Fruit fly (Drosophila melanogaster) whole organism, embryonic: ENCODE data around the gene CG34310.

Experiments
- Ada2b ChIP-seq: fragments of 200-800 bp; sonication (Bioruptor generic); IDR thresholded peaks from 2 replicates; pipeline ENCODE4 v1.3.6; 2022; ENCODE audit warnings: missing biosample characterization, missing genetic modification characterization
- Asciz ChIP-seq: fragments of 200-800 bp; sonication (Bioruptor generic); optimal IDR thresholded peaks from 2 replicates; lab custom pipeline; 2017; ENCODE audit warnings: missing biosample characterization, mild to moderate bottlenecking, missing genetic modification characterization, missing genetic modification reagents
- Atf-2 ChIP-seq: fragments of 200-800 bp; sonication (Bioruptor generic); optimal IDR thresholded peaks from 2 replicates; lab custom pipeline; 2016; ENCODE audit warnings: missing biosample characterization, missing genetic modification characterization
- C15 ChIP-seq: fragments of 200-800 bp; sonication (Bioruptor generic); IDR thresholded peaks from 3 replicates; pipeline ENCODE4 v1.3.6; 2022; ENCODE audit warnings: missing biosample characterization, missing genetic modification characterization
- CG10431 ChIP-seq: fragments of 200-800 bp; sonication (Bioruptor generic); optimal IDR thresholded peaks from 3 replicates; lab custom pipeline; 2018; ENCODE audit warnings: missing biosample characterization, mild to moderate bottlenecking, missing genetic modification characterization
- CG12391 ChIP-seq: fragments of 200-800 bp; sonication (Bioruptor generic); optimal IDR thresholded peaks from 3 replicates; lab custom pipeline; 2018; ENCODE audit warnings: missing biosample characterization, mild to moderate bottlenecking, missing genetic modification characterization, moderate library complexity
- CG12769 ChIP-seq: fragments of 200-800 bp; sonication (Bioruptor generic); optimal IDR thresholded peaks from 2 replicates; lab custom pipeline; 2019; ENCODE audit warnings: missing biosample characterization, mild to moderate bottlenecking, missing genetic modification characterization, moderate library complexity
- CG1529 ChIP-seq: fragments of 200-800 bp; sonication (Bioruptor generic); optimal IDR thresholded peaks from 3 replicates; lab custom pipeline; 2018; ENCODE audit warnings: missing biosample characterization, missing genetic modification characterization
- CG17829 ChIP-seq: fragments of 200-800 bp; optimal IDR thresholded peaks from 2 replicates; lab custom pipeline; 2019; ENCODE audit warnings: missing biosample characterization, mild to moderate bottlenecking, missing genetic modification characterization, moderate library complexity
- CG18011 ChIP-seq: fragments of 200-800 bp; sonication (Bioruptor generic); optimal IDR thresholded peaks from 2 replicates; lab custom pipeline; 2017; ENCODE audit warnings: missing biosample characterization, missing genetic modification characterization, mild to moderate bottlenecking, moderate library complexity, missing genotype
- CG31365 ChIP-seq: fragments of 200-800 bp; sonication (Bioruptor generic); optimal IDR thresholded peaks from 2 replicates; lab custom pipeline; 2018; ENCODE audit warnings: missing biosample characterization, mild to moderate bottlenecking, missing genetic modification characterization
- CG34376 ChIP-seq: fragments of 200-800 bp; sonication (Bioruptor generic); optimal IDR thresholded peaks from 2 replicates; lab custom pipeline; 2018; ENCODE audit warnings: missing biosample characterization, mild to moderate bottlenecking, missing genetic modification characterization
- CG3847 ChIP-seq: fragments of 200-800 bp; sonication (Bioruptor generic); IDR thresholded peaks from 2 replicates; pipeline ENCODE4 v1.3.6; 2022; ENCODE audit warnings: missing biosample characterization, missing genetic modification characterization
- CG3995 ChIP-seq: fragments of 200-800 bp; sonication (Bioruptor generic); optimal IDR thresholded peaks from 3 replicates; lab custom pipeline; 2016; ENCODE audit warnings: missing biosample characterization, missing genetic modification characterization
- CG4424 ChIP-seq: fragments of 200-800 bp; sonication (Bioruptor generic); optimal IDR thresholded peaks from 3 replicates; lab custom pipeline; 2016; ENCODE audit warnings: missing biosample characterization, missing genetic modification characterization
- CG5245 ChIP-seq: fragments of 200-800 bp; sonication (Bioruptor generic); optimal IDR thresholded peaks from 3 replicates; lab custom pipeline; 2016; ENCODE audit warnings: missing biosample characterization, missing genetic modification characterization
- CG6254 ChIP-seq: fragments of 200-800 bp; sonication (Bioruptor generic); optimal IDR thresholded peaks from 3 replicates; lab custom pipeline; 2017; ENCODE audit warnings: mild to moderate bottlenecking, missing biosample characterization, missing genetic modification reagents, missing genetic modification characterization
- CG6791 ChIP-seq: fragments of 200-800 bp; sonication (Bioruptor generic); IDR thresholded peaks from 3 replicates; pipeline ENCODE4 v1.3.6; 2022; ENCODE audit warnings: missing biosample characterization, missing genetic modification characterization; ENCODE audit not compliant: partially characterized antibody
- CG7839 ChIP-seq: fragments of 200-800 bp; sonication (Bioruptor generic); optimal IDR thresholded peaks from 3 replicates; lab custom pipeline; 2018; ENCODE audit warnings: missing biosample characterization, mild to moderate bottlenecking, missing genetic modification characterization, moderate library complexity
- CG7963 ChIP-seq: fragments of 200-800 bp; sonication (Bioruptor generic); IDR thresholded peaks from 3 replicates; pipeline ENCODE4 v1.3.6; 2022; ENCODE audit warnings: missing biosample characterization, missing genetic modification characterization; ENCODE audit not compliant: partially characterized antibody
- CG8281 ChIP-seq: fragments of 200-800 bp; sonication (Bioruptor generic); optimal IDR thresholded peaks from 2 replicates; lab custom pipeline; 2018; ENCODE audit warnings: missing biosample characterization, mild to moderate bottlenecking, missing genetic modification characterization, moderate library complexity
- CoRest ChIP-seq: fragments of 200-800 bp; sonication (Bioruptor generic); optimal IDR thresholded peaks from 3 replicates; lab custom pipeline; 2018; ENCODE audit warnings: missing biosample characterization, mild to moderate bottlenecking, missing genetic modification characterization, moderate library complexity
- HLH3B ChIP-seq: fragments of 200-800 bp; sonication (Bioruptor generic); IDR thresholded peaks from 2 replicates; pipeline ENCODE4 v1.3.6; 2022; ENCODE audit warnings: missing biosample characterization, missing genetic modification characterization
- HmgD ChIP-seq: fragments of 200-800 bp; sonication (Bioruptor generic); optimal IDR thresholded peaks from 3 replicates; lab custom pipeline; 2016; ENCODE audit warnings: missing biosample characterization, missing genetic modification characterization
- Mes4 ChIP-seq: fragments of 200-800 bp; sonication (Bioruptor generic); optimal IDR thresholded peaks from 2 replicates; lab custom pipeline; 2016; ENCODE audit warnings: missing biosample characterization, missing genetic modification characterization
- Nf-YA ChIP-seq: fragments of 200-800 bp; sonication (Bioruptor generic); IDR thresholded peaks from 2 replicates; pipeline ENCODE4 v1.3.6; 2022; ENCODE audit warnings: missing biosample characterization, missing genetic modification characterization
- Sin3A ChIP-seq: fragments of >200 bp; optimal IDR thresholded peaks from 2 replicates; lab custom pipeline; 2018
- Six4 ChIP-seq: fragments of 200-800 bp; sonication (Bioruptor generic); optimal IDR thresholded peaks from 2 replicates; lab custom pipeline; 2016; ENCODE audit warnings: missing biosample characterization, missing genetic modification characterization
- Ssrp ChIP-seq: fragments of 200-800 bp; sonication (Bioruptor generic); optimal IDR thresholded peaks from 2 replicates; lab custom pipeline; 2018; ENCODE audit warnings: missing biosample characterization, mild to moderate bottlenecking, missing genetic modification characterization, moderate library complexity
- Taf1 ChIP-seq: fragments of 200-800 bp; sonication (Bioruptor generic); IDR thresholded peaks from 2 replicates; pipeline ENCODE4 v1.3.6; 2022; ENCODE audit warnings: missing biosample characterization, missing genetic modification characterization
- caup ChIP-seq: fragments of 200-800 bp; sonication (Bioruptor generic); optimal IDR thresholded peaks from 3 replicates; lab custom pipeline; 2017; ENCODE audit warnings: missing biosample characterization, mild to moderate bottlenecking, missing genetic modification characterization, moderate library complexity; ENCODE audit not compliant: severe bottlenecking
- chn ChIP-seq: fragments of 200-800 bp; sonication (Bioruptor generic); optimal IDR thresholded peaks from 2 replicates; lab custom pipeline; 2016; ENCODE audit warnings: missing biosample characterization, missing genetic modification characterization
- danr ChIP-seq: fragments of 200-800 bp; sonication (Bioruptor generic); IDR thresholded peaks from 2 replicates; pipeline ENCODE4 v1.3.6; 2022; ENCODE audit warnings: missing biosample characterization, missing genetic modification characterization
- emc ChIP-seq: fragments of 200-800 bp; sonication (Bioruptor generic); optimal IDR thresholded peaks from 2 replicates; lab custom pipeline; 2016; ENCODE audit warnings: missing biosample characterization, missing genetic modification characterization
- esg ChIP-seq: fragments of 200-800 bp; sonication (Bioruptor generic); conservative IDR thresholded peaks from 2 replicates; pipeline ENCODE4 v1.3.6; 2022; ENCODE audit warnings: missing biosample characterization, missing genetic modification characterization
- ftz-f1 ChIP-seq: fragments of 200-800 bp; sonication (Bioruptor generic); optimal IDR thresholded peaks from 2 replicates; lab custom pipeline; 2016; ENCODE audit warnings: missing biosample characterization, missing genetic modification characterization
- gcm2 ChIP-seq: fragments of 200-800 bp; sonication (Bioruptor generic); optimal IDR thresholded peaks from 2 replicates; lab custom pipeline; 2016; ENCODE audit warnings: missing biosample characterization, missing genetic modification characterization
- gt ChIP-seq: fragments of 200-800 bp; sonication (Bioruptor generic); IDR thresholded peaks from 2 replicates; pipeline ENCODE4 v1.3.6; 2022; ENCODE audit warnings: missing biosample characterization, missing genetic modification characterization
- h ChIP-seq: fragments of >200 bp; optimal IDR thresholded peaks from 2 replicates; lab custom pipeline; 2017
- jing ChIP-seq: fragments of 200-800 bp; sonication (Bioruptor generic); optimal IDR thresholded peaks from 2 replicates; lab custom pipeline; 2018; ENCODE audit warnings: missing biosample characterization, mild to moderate bottlenecking, missing genetic modification characterization
- kni ChIP-seq: fragments of 200-800 bp; sonication (Bioruptor generic); optimal IDR thresholded peaks from 3 replicates; lab custom pipeline; 2017; ENCODE audit warnings: mild to moderate bottlenecking, missing biosample characterization, missing genetic modification reagents, missing genetic modification characterization
- lilli ChIP-seq: fragments of 200-800 bp; sonication (Bioruptor generic); optimal IDR thresholded peaks from 3 replicates; lab custom pipeline; 2016; ENCODE audit warnings: missing biosample characterization, missing genetic modification characterization
- lola ChIP-seq, 3 experiments: fragments of >200 bp in 2 of 3; fragments of 200-800 bp in 1 of 3; sonication (Bioruptor generic) in 1 of 3; optimal IDR thresholded peaks; 2 replicates each; lab custom pipeline; 2017 to 2019; ENCODE audit warnings: missing biosample characterization in 3 of 3, missing genetic modification characterization in 3 of 3, mild to moderate bottlenecking in 1 of 3, moderate library complexity in 1 of 3
- org-1 ChIP-seq: fragments of 200-800 bp; sonication (Bioruptor generic); optimal IDR thresholded peaks from 2 replicates; lab custom pipeline; 2017; ENCODE audit warnings: missing biosample characterization, missing genetic modification characterization
- pum ChIP-seq: fragments of 200-800 bp; sonication (Bioruptor generic); optimal IDR thresholded peaks from 2 replicates; lab custom pipeline; 2016; ENCODE audit warnings: missing biosample characterization, missing genetic modification characterization
- row ChIP-seq: fragments of 200-800 bp; sonication (Bioruptor generic); IDR thresholded peaks from 3 replicates; pipeline ENCODE4 v1.3.6; 2022; ENCODE audit warnings: missing biosample characterization, missing genetic modification characterization
- schlank ChIP-seq: fragments of 200-800 bp; sonication (Bioruptor generic); optimal IDR thresholded peaks from 2 replicates; lab custom pipeline; 2018; ENCODE audit warnings: missing biosample characterization, mild to moderate bottlenecking, missing genetic modification characterization
- sim ChIP-seq: fragments of 200-800 bp; sonication (Bioruptor generic); IDR thresholded peaks from 2 replicates; pipeline ENCODE4 v1.3.6; 2022; ENCODE audit warnings: missing biosample characterization, missing genetic modification characterization
- sqz ChIP-seq: fragments of 200-800 bp; sonication (Bioruptor generic); optimal IDR thresholded peaks from 3 replicates; lab custom pipeline; 2018; ENCODE audit warnings: missing biosample characterization, mild to moderate bottlenecking, missing genetic modification characterization
- stc ChIP-seq: fragments of 200-800 bp; sonication (Bioruptor generic); IDR thresholded peaks from 2 replicates; pipeline ENCODE4 v1.3.6; 2022; ENCODE audit warnings: missing biosample characterization, missing genetic modification characterization
- tio ChIP-seq: fragments of 200-800 bp; sonication (Bioruptor generic); optimal IDR thresholded peaks from 2 replicates; lab custom pipeline; 2017; ENCODE audit warnings: missing biosample characterization, missing genetic modification characterization, inconsistent platforms
- tup ChIP-seq: fragments of 200-800 bp; sonication (Bioruptor generic); optimal IDR thresholded peaks from 2 replicates; lab custom pipeline; 2016; ENCODE audit warnings: missing biosample characterization, mild to moderate bottlenecking, missing genetic modification characterization, moderate library complexity
- zfh1 ChIP-seq: fragments of 200-800 bp; sonication (Bioruptor generic); IDR thresholded peaks from 3 replicates; pipeline ENCODE4 v1.3.6; 2022; ENCODE audit warnings: missing biosample characterization, missing genetic modification characterization

CG34310 gene

DNA sequence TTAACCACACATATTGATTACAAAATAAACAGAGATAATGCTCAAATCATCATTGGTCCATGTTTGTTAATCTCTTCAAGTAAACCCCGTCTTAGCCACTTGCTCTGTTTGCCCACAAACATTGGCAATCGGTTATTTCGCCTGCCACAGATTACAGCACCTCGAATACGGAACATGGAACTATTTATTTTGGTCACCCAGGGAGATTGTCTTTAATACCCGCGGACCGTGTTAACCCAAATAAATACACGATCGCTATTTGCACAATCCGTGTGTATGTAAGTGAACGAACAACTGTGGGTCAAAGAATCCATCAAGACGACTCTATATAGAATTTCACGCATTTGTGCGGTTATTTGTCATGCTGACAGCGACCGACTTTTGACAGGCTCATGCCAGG, 37.3 kb downstream of the CG34310 start (continued):
- TF ChIP-seq chn (GFP tag; lab: Kevin White, UChicago) (no peak), danr (GFP tag; lab: Robert Waterston, UW) (no peak), lola (GFP tag; optimal IDR thresholded peaks at IDR 0.05; lab: Kevin White, UChicago) (peak in 1 of 3 experiments; percentile 70), org-1 (GFP tag; lab: Kevin White, UChicago) (peak; percentile 73), CG31365 (tag; lab: Kevin White, UChicago) (no peak), CoRest (tag; lab: Kevin White, UChicago) (peak; percentile 11), tup (GFP tag; lab: Kevin White, UChicago) (no peak), CG34376 (no peak), kni (peak; percentile 3), Sin3A (lab: Kevin White, UChicago) (no peak), CG1529 (GFP tag; lab: Kevin White, UChicago) (no peak), Ada2b (GFP tag; lab: Robert Waterston, UW) (no peak), CG17829 (no peak), Nf-YA (GFP tag; lab: Robert Waterston, UW) (no peak), CG3847 (GFP tag; lab: Robert Waterston, UW) (no peak), Asciz (GFP tag; lab: Kevin White, UChicago) (peak; percentile 36), Six4 (no peak), CG4424 (GFP tag; lab: Kevin White, UChicago) (no peak), gt (GFP tag; lab: Robert Waterston, UW) (no peak), C15 (GFP tag; lab: Robert Waterston, UW) (no peak), gcm2 (GFP tag; lab: Kevin White, UChicago) (no peak), Mes4 (GFP tag; lab: Kevin White, UChicago) (peak; percentile 4), sim (GFP tag; lab: Robert Waterston, UW) (no peak), emc (GFP tag; lab: Kevin White, UChicago) (no peak), Ssrp (tag; lab: Kevin White, UChicago) (no peak), CG8281 (tag; lab: Kevin White, UChicago) (peak; percentile 9), CG18011 (GFP tag; lab: Kevin White, UChicago) (no peak), CG10431 (GFP tag; lab: Kevin White, UChicago) (no peak), esg (GFP tag; lab: Robert Waterston, UW) (no peak), CG12769 (peak; percentile 45), CG3995 (GFP tag; lab: Kevin White, UChicago) (no peak), CG5245 (GFP tag; lab: Kevin White, UChicago) (no peak), jing (GFP tag; lab: Kevin White, UChicago) (no peak), h (lab: Kevin White, UChicago) (no peak), sqz (GFP tag; lab: Kevin White, UChicago) (no peak), CG6254 (GFP tag; lab: Kevin White, UChicago) (no peak), schlank (tag; lab: Kevin White, UChicago) (no peak), ftz-f1 (GFP tag; lab: Kevin White, UChicago) (no peak), row (GFP tag; lab: Robert Waterston, UW) (no peak), zfh1 (peak; percentile 60; the same call in 2 of the 3 replicates), Taf1 (no peak), HLH3B (GFP tag; lab: Robert Waterston, UW) (no peak), pum (GFP tag; lab: Kevin White, UChicago) (no peak), lilli (GFP tag; lab: Kevin White, UChicago) (no peak), Atf-2 (GFP tag; lab: Kevin White, UChicago) (no peak), caup (no peak), CG7839 (tag; lab: Kevin White, UChicago) (peak; percentile 11), CG7963 (GFP tag; lab: Robert Waterston, UW) (no peak), tio (GFP tag; lab: Kevin White, UChicago) (peak; percentile 3), stc (GFP tag; lab: Robert Waterston, UW) (no peak), HmgD (GFP tag; lab: Kevin White, UChicago) (no peak), CG12391 (tag; lab: Kevin White, UChicago) (peak; percentile 8), CG6791 (no peak)
